Worm (Caenorhabditis elegans) whole organism, L4 larva: Measurements from ENCODE around the gene srw-109.

ENCODE experiments used
- D1046.2 ChIP-seq: fragments of 200-800 bp; sonication (Bioruptor generic); IDR thresholded peaks from 2 replicates; pipeline ENCODE4 v1.3.6; 2022; ENCODE audit warnings: missing genetic modification characterization, missing compliant biosample characterization
- F10B5.3 ChIP-seq: sonication (generic microtip); optimal IDR thresholded peaks from 2 replicates; lab custom pipeline; 2016; ENCODE audit warnings: mild to moderate bottlenecking, missing genetic modification characterization, missing compliant biosample characterization
- F37D6.2 ChIP-seq: sonication (generic microtip); optimal IDR thresholded peaks from 2 replicates; lab custom pipeline; 2016; ENCODE audit warnings: mild to moderate bottlenecking, missing genetic modification characterization, missing compliant biosample characterization
- R02D3.7 ChIP-seq: fragments of 150-350 bp; sonication (generic microtip); optimal IDR thresholded peaks from 3 replicates; lab custom pipeline; 2014; ENCODE audit warnings: missing biosample characterization, missing genetic modification characterization
- T20F7.1 ChIP-seq: fragments of 200-800 bp; sonication (Bioruptor generic); optimal IDR thresholded peaks from 2 replicates; lab custom pipeline; 2018; ENCODE audit warnings: mild to moderate bottlenecking, missing genetic modification characterization, missing compliant biosample characterization
- Y75B8A.6 ChIP-seq: fragments of 200-800 bp; sonication (Bioruptor generic); IDR thresholded peaks from 2 replicates; pipeline ENCODE4 v1.3.6; 2022; ENCODE audit warnings: missing genetic modification reagents, missing genetic modification characterization, missing compliant biosample characterization
- aha-1 ChIP-seq: fragments of 150-350 bp; peaks from one replicate; lab custom pipeline; 2014; ENCODE audit warnings: missing biosample characterization, missing genetic modification characterization
- ceh-82 ChIP-seq: sonication (generic microtip); optimal IDR thresholded peaks from 2 replicates; lab custom pipeline; 2017; ENCODE audit warnings: missing biosample characterization, missing genetic modification characterization
- ces-1 ChIP-seq: fragments of 150-350 bp; sonication (generic microtip); optimal IDR thresholded peaks from 4 replicates; lab custom pipeline; 2014; ENCODE audit warnings: missing biosample characterization, missing genetic modification reagents, missing genetic modification characterization
- cey-2 ChIP-seq: sonication (generic microtip); optimal IDR thresholded peaks from 3 replicates; lab custom pipeline; 2017; ENCODE audit warnings: missing genetic modification characterization, mild to moderate bottlenecking, missing compliant biosample characterization, antibody characterized with exemption, borderline replicate concordance; ENCODE audit not compliant: insufficient read depth
- ctbp-1 ChIP-seq: fragments of 200-800 bp; sonication (Bioruptor generic); IDR thresholded peaks from 2 replicates; pipeline ENCODE4 v1.3.6; 2022; ENCODE audit warnings: missing genetic modification reagents, missing genetic modification characterization, missing compliant biosample characterization
- daf-12 ChIP-seq: fragments of 150-350 bp; optimal IDR thresholded peaks from 2 replicates; lab custom pipeline; 2014; ENCODE audit warnings: missing biosample characterization, missing genetic modification reagents, missing genetic modification characterization
- daf-16 ChIP-seq, 3 experiments: sonication (generic microtip); optimal IDR thresholded peaks; 2 replicates each; lab custom pipeline; 2016 to 2017; ENCODE audit warnings: missing genetic modification characterization in 3 of 3, missing genetic modification reagents in 3 of 3, mild to moderate bottlenecking in 2 of 3, missing compliant biosample characterization in 2 of 3, missing biosample characterization in 1 of 3, moderate library complexity in 1 of 3
- daf-8 ChIP-seq: fragments of 200-800 bp; sonication (Bioruptor generic); IDR thresholded peaks from 2 replicates; pipeline ENCODE4 v1.3.6; 2022; ENCODE audit warnings: missing genetic modification characterization, missing compliant biosample characterization
- dmd-6 ChIP-seq: fragments of 200-800 bp; sonication (Bioruptor generic); IDR thresholded peaks from 2 replicates; pipeline ENCODE4 v1.3.6; 2022; ENCODE audit warnings: missing genetic modification reagents, missing genetic modification characterization, missing compliant biosample characterization
- dmd-8 ChIP-seq: fragments of 200-800 bp; sonication (Bioruptor generic); IDR thresholded peaks from 2 replicates; pipeline ENCODE4 v1.3.6; 2022; ENCODE audit warnings: missing genetic modification characterization, missing compliant biosample characterization
- dmd-9 ChIP-seq: fragments of 200-800 bp; sonication (Bioruptor generic); IDR thresholded peaks from 2 replicates; pipeline ENCODE4 v1.3.6; 2022; ENCODE audit warnings: missing genetic modification reagents, missing genetic modification characterization, missing compliant biosample characterization
- duxl-1 ChIP-seq: sonication (generic microtip); optimal IDR thresholded peaks from 2 replicates; lab custom pipeline; 2016; ENCODE audit warnings: mild to moderate bottlenecking, missing genetic modification characterization, moderate library complexity, missing compliant biosample characterization; ENCODE audit not compliant: poor library complexity
- fos-1 ChIP-seq: fragments of 150-350 bp; optimal IDR thresholded peaks from 2 replicates; lab custom pipeline; 2014; ENCODE audit warnings: missing biosample characterization, missing genetic modification characterization
- gei-8 ChIP-seq: fragments of 200-800 bp; sonication (Bioruptor generic); optimal IDR thresholded peaks from 2 replicates; lab custom pipeline; 2018; ENCODE audit warnings: mild to moderate bottlenecking, missing genetic modification characterization, missing compliant biosample characterization
- hif-1 ChIP-seq, 2 experiments: sonication (generic microtip); optimal IDR thresholded peaks; 2 replicates each; lab custom pipeline; 2016 to 2017; ENCODE audit warnings: missing compliant biosample characterization in 2 of 2, missing genetic modification characterization in 2 of 2, missing genetic modification reagents in 2 of 2, missing genotype in 2 of 2, mild to moderate bottlenecking in 1 of 2
- hmg-1.1 ChIP-seq: fragments of 200-800 bp; sonication (Bioruptor generic); IDR thresholded peaks from 2 replicates; pipeline ENCODE4 v1.3.6; 2022; ENCODE audit warnings: missing genetic modification reagents, missing genetic modification characterization, missing compliant biosample characterization
- lim-7 ChIP-seq: fragments of 200-800 bp; sonication (Bioruptor generic); IDR thresholded peaks from 2 replicates; pipeline ENCODE4 v1.3.6; 2022; ENCODE audit warnings: missing genetic modification characterization, missing compliant biosample characterization
- lin-1 ChIP-seq: fragments of 200-800 bp; sonication (Bioruptor generic); IDR thresholded peaks from 2 replicates; pipeline ENCODE4 v1.3.6; 2022; ENCODE audit warnings: missing genetic modification reagents, missing genetic modification characterization, missing compliant biosample characterization
- lin-13 ChIP-seq: fragments of 150-350 bp; optimal IDR thresholded peaks from 2 replicates; lab custom pipeline; 2014; ENCODE audit warnings: missing biosample characterization, missing genetic modification reagents, missing genetic modification characterization
- lin-29 ChIP-seq: fragments of 200-800 bp; sonication (Bioruptor generic); IDR thresholded peaks from 2 replicates; pipeline ENCODE4 v1.3.6; 2022; ENCODE audit warnings: missing genetic modification reagents, missing genetic modification characterization, missing compliant biosample characterization
- lin-39 ChIP-seq: fragments of 150-350 bp; optimal IDR thresholded peaks from 2 replicates; lab custom pipeline; 2014; ENCODE audit warnings: missing biosample characterization, missing genetic modification reagents, missing genetic modification characterization
- lsy-2 ChIP-seq, 2 experiments: fragments of 150-350 bp in 1 of 2; sonication (generic microtip) in 1 of 2; optimal IDR thresholded peaks; 2 replicates each; lab custom pipeline; 2014 to 2017; ENCODE audit warnings: missing biosample characterization in 2 of 2, missing genetic modification characterization in 2 of 2
- madf-5 ChIP-seq, 2 experiments: fragments of 200-800 bp; sonication (Bioruptor generic); IDR thresholded peaks; 2 replicates each; pipeline ENCODE4 v1.3.6; 2022; ENCODE audit warnings: missing compliant biosample characterization in 2 of 2, missing genetic modification characterization in 2 of 2
- madf-9 ChIP-seq: fragments of 200-800 bp; sonication (Bioruptor generic); conservative IDR thresholded peaks from 2 replicates; pipeline ENCODE4 v1.3.6; 2022; ENCODE audit warnings: missing genetic modification reagents, missing genetic modification characterization, missing compliant biosample characterization
- mdt-29 ChIP-seq: fragments of 200-800 bp; sonication (Bioruptor generic); IDR thresholded peaks from 2 replicates; pipeline ENCODE4 v1.3.6; 2022; ENCODE audit warnings: missing genetic modification reagents, missing genetic modification characterization, missing compliant biosample characterization
- mep-1 ChIP-seq: fragments of 150-350 bp; sonication (generic microtip); optimal IDR thresholded peaks from 3 replicates; lab custom pipeline; 2014; ENCODE audit warnings: missing biosample characterization, missing genetic modification characterization
- nhr-10 ChIP-seq: fragments of 150-350 bp; optimal IDR thresholded peaks from 2 replicates; lab custom pipeline; 2014; ENCODE audit warnings: missing biosample characterization, missing genetic modification characterization
- nhr-111 ChIP-seq: fragments of 200-800 bp; sonication (Bioruptor generic); optimal IDR thresholded peaks from 2 replicates; lab custom pipeline; 2018; ENCODE audit warnings: mild to moderate bottlenecking, missing genetic modification characterization, missing compliant biosample characterization
- nhr-237 ChIP-seq: sonication (generic microtip); optimal IDR thresholded peaks from 2 replicates; lab custom pipeline; 2017; ENCODE audit warnings: missing biosample characterization, missing genetic modification characterization
- nhr-25 ChIP-seq: sonication (generic microtip); optimal IDR thresholded peaks from 2 replicates; lab custom pipeline; 2017; ENCODE audit warnings: missing genetic modification characterization, mild to moderate bottlenecking, missing compliant biosample characterization, antibody characterized with exemption, moderate library complexity, borderline replicate concordance; ENCODE audit not compliant: insufficient read depth
- php-3 ChIP-seq: fragments of 200-800 bp; sonication (Bioruptor generic); IDR thresholded peaks from 2 replicates; pipeline ENCODE4 v1.3.6; 2022; ENCODE audit warnings: missing genetic modification reagents, missing genetic modification characterization, missing compliant biosample characterization
- skn-1 ChIP-seq: fragments of 150-350 bp; optimal IDR thresholded peaks from 2 replicates; lab custom pipeline; 2014; ENCODE audit warnings: missing biosample characterization, missing genetic modification characterization
- spr-3 ChIP-seq: fragments of 200-800 bp; sonication (Bioruptor generic); optimal IDR thresholded peaks from 2 replicates; lab custom pipeline; 2018; ENCODE audit warnings: mild to moderate bottlenecking, missing genetic modification characterization, missing compliant biosample characterization
- zfp-3 ChIP-seq: fragments of 200-800 bp; sonication (Bioruptor generic); conservative IDR thresholded peaks from 2 replicates; pipeline ENCODE4 v1.3.6; 2022; ENCODE audit warnings: missing genetic modification reagents, missing genetic modification characterization, missing compliant biosample characterization
- zip-11 ChIP-seq: fragments of 200-800 bp; sonication (Bioruptor generic); IDR thresholded peaks from 2 replicates; pipeline ENCODE4 v1.3.6; 2022; ENCODE audit warnings: missing genetic modification characterization, missing compliant biosample characterization
- zip-2 ChIP-seq: fragments of 150-350 bp; optimal IDR thresholded peaks from 2 replicates; lab custom pipeline; 2014; ENCODE audit warnings: missing biosample characterization, missing genetic modification characterization
- ztf-7 ChIP-seq: fragments of 150-350 bp; optimal IDR thresholded peaks from 2 replicates; lab custom pipeline; 2014; ENCODE audit warnings: missing biosample characterization, missing genetic modification characterization

The srw-109 gene

DNA sequence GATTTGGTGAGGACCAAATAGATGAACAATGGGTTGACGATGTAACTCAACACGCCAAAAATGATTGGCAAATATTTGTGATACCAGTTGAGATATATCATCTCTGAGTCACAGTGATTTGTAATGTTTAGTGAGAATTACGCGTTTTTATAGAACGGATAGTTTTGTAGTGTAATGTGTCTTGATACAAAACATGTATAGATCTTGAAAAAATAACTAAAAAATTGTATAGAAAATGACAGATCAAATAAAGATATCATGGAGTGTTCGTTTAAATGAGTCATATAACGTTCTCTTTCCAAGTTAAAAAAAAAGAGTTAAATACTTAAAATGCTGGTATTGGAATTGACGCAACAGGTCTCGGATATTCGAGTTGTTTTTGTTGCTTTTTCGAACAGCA is 45.7 kb upstream of the srw-109 start, which contains the start of gene srj-6:
TSS of gene srj-6 (minus strand) at position 101 of the 400 bp plus-strand sequence.
- TF ChIP-seq zip-11 (GFP tag; lab: Robert Waterston, UW) (no peak), mep-1 (no peak), dmd-8 (GFP tag; lab: Robert Waterston, UW) (no peak), fos-1 (tag; lab: Kevin White, UChicago) (no peak), dmd-6 (no peak), nhr-25 (tag; lab: Kevin White, UChicago) (no peak), mdt-29 (GFP tag; lab: Robert Waterston, UW) (no peak), daf-16 (GFP tag; optimal IDR thresholded peaks at IDR 0.05; lab: Kevin White, UChicago) (no peak), daf-16 (tag; optimal IDR thresholded peaks at IDR 0.05; lab: Kevin White, UChicago) (no peak), hif-1 (tag; optimal IDR thresholded peaks at IDR 0.05; lab: Kevin White, UChicago) (no peak), gei-8 (GFP tag; lab: Kevin White, UChicago) (no peak), lin-13 (GFP tag; lab: Kevin White, UChicago) (no peak), lin-39 (tag; lab: Kevin White, UChicago) (no peak), lim-7 (GFP tag; lab: Robert Waterston, UW) (no peak), F37D6.2 (no peak)

DNA sequence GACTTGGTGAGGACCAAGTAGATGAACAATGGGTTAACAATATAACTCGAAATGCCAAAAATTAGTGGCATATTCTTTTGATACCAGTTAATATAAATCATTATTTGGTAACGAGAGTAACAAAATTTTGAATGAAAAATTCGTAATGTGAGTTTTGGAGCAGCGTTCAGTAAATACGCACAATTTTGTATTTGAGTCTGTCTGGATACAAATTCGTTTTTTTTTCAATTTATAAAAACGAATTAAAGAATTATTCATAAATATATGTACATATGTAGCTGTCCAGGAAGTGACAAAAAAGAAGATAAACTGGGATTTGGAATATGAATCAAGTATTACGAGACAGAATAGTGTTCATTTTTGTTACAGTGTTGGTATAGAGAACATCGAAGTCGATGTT is 44.2 kb upstream of the srw-109 start, which contains the start of gene srj-5:
TSS of gene srj-5 (minus strand) at position 101 of the 400 bp plus-strand sequence.
- no peak for TF ChIP-seq dmd-9 (GFP tag; lab: Robert Waterston, UW)
- no peak for TF ChIP-seq R02D3.7 (tag; lab: Kevin White, UChicago)
- no peak for TF ChIP-seq daf-12 (tag; lab: Kevin White, UChicago)
- no peak for TF ChIP-seq daf-8 (GFP tag; lab: Robert Waterston, UW)
- no peak for TF ChIP-seq lsy-2 (tag; optimal IDR thresholded peaks at IDR 0.05; lab: Kevin White, UChicago)
- TF ChIP-seq duxl-1: no peak
- no peak for TF ChIP-seq nhr-111 (GFP tag; lab: Kevin White, UChicago)
- no peak for TF ChIP-seq T20F7.1 (GFP tag; lab: Kevin White, UChicago)
- no peak for TF ChIP-seq cey-2

- TF ChIP-seq hmg-1.1 (GFP tag; lab: Robert Waterston, UW): no peak
- TF ChIP-seq skn-1 (tag; lab: Kevin White, UChicago): no peak
- TF ChIP-seq T20F7.1 (GFP tag; lab: Kevin White, UChicago): no peak
- no peak for TF ChIP-seq lin-13 (GFP tag; lab: Kevin White, UChicago)
- TF ChIP-seq madf-9 (GFP tag; lab: Robert Waterston, UW): no peak
- TF ChIP-seq lin-1 (GFP tag; lab: Robert Waterston, UW): no peak
- TF ChIP-seq lsy-2 (tag; optimal IDR thresholded peaks at IDR 0.05; lab: Kevin White, UChicago): no peak
- TF ChIP-seq php-3: no peak
- TF ChIP-seq aha-1 (tag; lab: Kevin White, UChicago): no peak
- no peak for TF ChIP-seq mdt-29 (GFP tag; lab: Robert Waterston, UW)
- no peak for TF ChIP-seq nhr-237 (tag; lab: Kevin White, UChicago)
- TF ChIP-seq ceh-82: no peak
- TF ChIP-seq D1046.2 (GFP tag; lab: Robert Waterston, UW): no peak
- TF ChIP-seq dmd-9 (GFP tag; lab: Robert Waterston, UW): no peak
- no peak for TF ChIP-seq madf-5 (GFP tag; IDR thresholded peaks at IDR 0.05; lab: Robert Waterston, UW)
- TF ChIP-seq spr-3 (GFP tag; lab: Kevin White, UChicago): no peak
- TF ChIP-seq, all 104 proteins: peak for 0
Measured at ce11 chrV:646888-647287, 38.1 kb upstream of the srw-109 start, which contains the start of gene ugt-42. TSS of gene ugt-42 (plus strand) at chrV:647188.

DNA sequence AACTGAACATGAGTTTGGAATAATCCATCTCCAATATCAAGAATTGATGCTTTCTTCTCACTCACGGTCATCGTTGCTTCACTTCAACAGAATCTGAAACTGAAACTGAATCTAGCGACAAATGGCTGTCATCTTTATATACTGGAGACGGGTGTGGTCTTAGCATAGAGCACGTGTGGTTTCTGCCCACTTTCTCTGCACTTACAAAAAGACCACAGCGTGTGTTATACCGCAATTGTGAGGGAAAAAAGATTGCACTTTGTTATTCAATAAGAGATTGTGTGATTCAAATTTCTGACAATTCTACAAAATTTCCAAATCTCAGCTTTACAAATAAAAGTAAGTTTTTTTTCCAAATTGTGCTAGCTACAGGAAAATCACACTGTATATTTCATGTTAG is 37.4 kb upstream of the srw-109 start, which contains the start of gene F48G7.12:
TSS of gene F48G7.12 (minus strand) at position 101 of the 400 bp plus-strand sequence.
- TF ChIP-seq nhr-10 (tag; lab: Kevin White, UChicago): no peak
- TF ChIP-seq Y75B8A.6: no peak
- no peak for TF ChIP-seq zip-2
- TF ChIP-seq hif-1 (tag; optimal IDR thresholded peaks at IDR 0.05; lab: Kevin White, UChicago): no peak
- TF ChIP-seq lin-29: no peak
- no peak for TF ChIP-seq dmd-9 (GFP tag; lab: Robert Waterston, UW)
- TF ChIP-seq ctbp-1 (GFP tag; lab: Robert Waterston, UW): no peak
- no peak for TF ChIP-seq ztf-7 (tag; lab: Kevin White, UChicago)
- no peak for TF ChIP-seq F10B5.3
- TF ChIP-seq zfp-3 (GFP tag; lab: Robert Waterston, UW): no peak
- no peak for TF ChIP-seq ces-1 (GFP tag; lab: Kevin White, UChicago)
